Worm (Caenorhabditis elegans) whole organism, late embryonic: ENCODE results near the gene srv-12.

Experiments
- hlh-30 ChIP-seq: sonication (generic microtip); optimal IDR thresholded peaks from 2 replicates; lab custom pipeline; 2017; ENCODE audit warnings: antibody characterized with exemption, missing genetic modification characterization, missing compliant biosample characterization; ENCODE audit not compliant: insufficient read depth
- lin-11 ChIP-seq: fragments of 200-800 bp; sonication (Bioruptor generic); optimal IDR thresholded peaks from 2 replicates; lab custom pipeline; 2018; ENCODE audit warnings: mild to moderate bottlenecking, missing genetic modification characterization, missing compliant biosample characterization
- nhr-11 ChIP-seq: fragments of 150-350 bp; optimal IDR thresholded peaks from 2 replicates; lab custom pipeline; 2014; ENCODE audit warnings: missing biosample characterization, missing genetic modification characterization
- npax-4 ChIP-seq: sonication (generic microtip); optimal IDR thresholded peaks from 2 replicates; lab custom pipeline; 2016; ENCODE audit warnings: missing genetic modification characterization, missing compliant biosample characterization
- odd-2 ChIP-seq: sonication (generic microtip); optimal IDR thresholded peaks from 2 replicates; lab custom pipeline; 2017; ENCODE audit warnings: antibody characterized with exemption, mild to moderate bottlenecking, missing genetic modification characterization, missing compliant biosample characterization
- unc-86 ChIP-seq: sonication (generic microtip); optimal IDR thresholded peaks from 2 replicates; lab custom pipeline; 2016; ENCODE audit warnings: missing genetic modification characterization, missing compliant biosample characterization

- TF ChIP-seq odd-2 (tag; lab: Kevin White, UChicago) (no peak), unc-86 (tag; lab: Kevin White, UChicago) (no peak), hlh-30 (tag; lab: Kevin White, UChicago) (no peak), nhr-11 (no peak), lin-11 (tag; lab: Kevin White, UChicago) (no peak), npax-4 (no peak)
These were observed 5.2 kb downstream of the srv-12 start for ce11 chrIV:10048268-10048667.
